Fruit fly (Drosophila melanogaster) whole organism, embryonic: Measurements from ENCODE around the gene CG13390.

Experiments
- ATbp ChIP-seq: fragments of 200-800 bp; sonication (Bioruptor generic); optimal IDR thresholded peaks from 2 replicates; lab custom pipeline; 2017; ENCODE audit warnings: missing biosample characterization, mild to moderate bottlenecking, missing genetic modification characterization, missing genetic modification reagents
- Awh ChIP-seq: fragments of 200-800 bp; sonication (Bioruptor generic); IDR thresholded peaks from 2 replicates; pipeline ENCODE4, ENCODE4 v1.3.6; 2022; ENCODE audit warnings: missing biosample characterization, missing genetic modification characterization
- CG11085 ChIP-seq: fragments of 200-800 bp; sonication (Bioruptor generic); IDR thresholded peaks from 2 replicates; pipeline ENCODE4 v1.3.6; 2022; ENCODE audit warnings: missing biosample characterization, missing genetic modification characterization
- CG12744 ChIP-seq: fragments of 200-800 bp; sonication (Bioruptor generic); optimal IDR thresholded peaks from 2 replicates; lab custom pipeline; 2016; ENCODE audit warnings: missing biosample characterization, missing genetic modification characterization
- CG1529 ChIP-seq: fragments of 200-800 bp; sonication (Bioruptor generic); optimal IDR thresholded peaks from 3 replicates; lab custom pipeline; 2018; ENCODE audit warnings: missing biosample characterization, missing genetic modification characterization
- CG15696 ChIP-seq: fragments of 200-800 bp; sonication (Bioruptor generic); optimal IDR thresholded peaks from 2 replicates; lab custom pipeline; 2019; ENCODE audit warnings: missing biosample characterization, mild to moderate bottlenecking, missing genetic modification characterization, moderate library complexity
- CG17359 ChIP-seq: fragments of 200-800 bp; sonication (Bioruptor generic); optimal IDR thresholded peaks from 3 replicates; lab custom pipeline; 2018; ENCODE audit warnings: missing biosample characterization, mild to moderate bottlenecking, missing genetic modification characterization, moderate library complexity
- CG17385 ChIP-seq: fragments of 200-800 bp; sonication (Bioruptor generic); optimal IDR thresholded peaks from 3 replicates; lab custom pipeline; 2018; ENCODE audit warnings: missing biosample characterization, mild to moderate bottlenecking, missing genetic modification characterization
- CG2678 ChIP-seq: fragments of 200-800 bp; sonication (Bioruptor generic); optimal IDR thresholded peaks from 3 replicates; lab custom pipeline; 2019; ENCODE audit warnings: missing biosample characterization, mild to moderate bottlenecking, missing genetic modification characterization, moderate library complexity
- CG2875 ChIP-seq: fragments of 200-800 bp; sonication (Bioruptor generic); optimal IDR thresholded peaks from 2 replicates; lab custom pipeline; 2017; ENCODE audit warnings: missing biosample characterization, mild to moderate bottlenecking, missing genetic modification characterization, missing genetic modification reagents
- CG31224 ChIP-seq: fragments of 200-800 bp; sonication (Bioruptor generic); IDR thresholded peaks from 2 replicates; pipeline ENCODE4 v1.3.6; 2022; ENCODE audit warnings: missing biosample characterization, missing genetic modification characterization
- CG32532 ChIP-seq: fragments of 200-800 bp; sonication (Bioruptor generic); IDR thresholded peaks from 2 replicates; pipeline ENCODE4 v1.3.6; 2022; ENCODE audit warnings: missing biosample characterization, missing genetic modification characterization
- CG34376 ChIP-seq: fragments of 200-800 bp; sonication (Bioruptor generic); optimal IDR thresholded peaks from 2 replicates; lab custom pipeline; 2018; ENCODE audit warnings: missing biosample characterization, mild to moderate bottlenecking, missing genetic modification characterization
- CG4328 ChIP-seq: fragments of 200-800 bp; sonication (Bioruptor generic); optimal IDR thresholded peaks from 3 replicates; lab custom pipeline; 2017; ENCODE audit warnings: missing biosample characterization, missing genetic modification reagents, missing genetic modification characterization
- CG6254 ChIP-seq: fragments of 200-800 bp; sonication (Bioruptor generic); optimal IDR thresholded peaks from 3 replicates; lab custom pipeline; 2017; ENCODE audit warnings: mild to moderate bottlenecking, missing biosample characterization, missing genetic modification reagents, missing genetic modification characterization
- CG6689 ChIP-seq: fragments of 200-800 bp; sonication (Bioruptor generic); IDR thresholded peaks from 2 replicates; pipeline ENCODE4 v1.3.6; 2022; ENCODE audit warnings: missing biosample characterization, missing genetic modification characterization
- CG8359 ChIP-seq: fragments of 200-800 bp; sonication (Bioruptor generic); optimal IDR thresholded peaks from 2 replicates; lab custom pipeline; 2017; ENCODE audit warnings: missing biosample characterization, mild to moderate bottlenecking, missing genetic modification characterization, borderline replicate concordance
- CG9437 ChIP-seq: fragments of 200-800 bp; sonication (Bioruptor generic); optimal IDR thresholded peaks from 2 replicates; lab custom pipeline; 2018; ENCODE audit warnings: missing biosample characterization, mild to moderate bottlenecking, missing genetic modification characterization
- CG9932 ChIP-seq: fragments of 200-800 bp; sonication (Bioruptor generic); IDR thresholded peaks from 2 replicates; pipeline ENCODE4 v1.3.6; 2022; ENCODE audit warnings: missing biosample characterization, missing genetic modification characterization
- CrebB ChIP-seq: fragments of 200-800 bp; sonication (Bioruptor generic); optimal IDR thresholded peaks from 3 replicates; lab custom pipeline; 2018; ENCODE audit warnings: missing biosample characterization, mild to moderate bottlenecking, missing genetic modification characterization
- Dad ChIP-seq: fragments of 200-800 bp; sonication (Bioruptor generic); optimal IDR thresholded peaks from 3 replicates; lab custom pipeline; 2016; ENCODE audit warnings: missing biosample characterization, missing genetic modification characterization
- Doc3 ChIP-seq: fragments of 200-800 bp; sonication (Bioruptor generic); IDR thresholded peaks from 3 replicates; pipeline ENCODE4 v1.3.6; 2022; ENCODE audit warnings: missing biosample characterization, missing genetic modification characterization; ENCODE audit not compliant: partially characterized antibody
- Drgx ChIP-seq: fragments of 200-800 bp; sonication (Bioruptor generic); IDR thresholded peaks from 2 replicates; pipeline ENCODE4 v1.3.6; 2022; ENCODE audit warnings: missing biosample characterization, missing genetic modification characterization
- E2f2 ChIP-seq: fragments of 200-800 bp; sonication (Bioruptor generic); IDR thresholded peaks from 2 replicates; pipeline ENCODE4 v1.3.6; 2022; ENCODE audit warnings: missing biosample characterization, missing genetic modification characterization
- Elba2 ChIP-seq: fragments of 200-800 bp; sonication (Bioruptor generic); optimal IDR thresholded peaks from 3 replicates; lab custom pipeline; 2016; ENCODE audit warnings: missing biosample characterization, missing genetic modification characterization
- H2.0 ChIP-seq: fragments of 200-800 bp; sonication (Bioruptor generic); IDR thresholded peaks from 2 replicates; pipeline ENCODE4 v1.3.6; 2022; ENCODE audit warnings: missing biosample characterization, missing genetic modification characterization
- Hmr ChIP-seq: fragments of 200-800 bp; sonication (Bioruptor generic); optimal IDR thresholded peaks from 3 replicates; lab custom pipeline; 2017; ENCODE audit warnings: mild to moderate bottlenecking, missing biosample characterization, missing genetic modification reagents, missing genetic modification characterization
- Max ChIP-seq: fragments of 200-800 bp; sonication (Bioruptor generic); optimal IDR thresholded peaks from 2 replicates; lab custom pipeline; 2016; ENCODE audit warnings: missing biosample characterization, mild to moderate bottlenecking, missing genetic modification characterization
- NK7.1 ChIP-seq: fragments of 200-800 bp; sonication (Bioruptor generic); optimal IDR thresholded peaks from 3 replicates; lab custom pipeline; 2016; ENCODE audit warnings: missing biosample characterization, missing genetic modification characterization
- NfI ChIP-seq: fragments of 200-800 bp; sonication (Bioruptor generic); optimal IDR thresholded peaks from 3 replicates; lab custom pipeline; 2018; ENCODE audit warnings: missing biosample characterization, mild to moderate bottlenecking, missing genetic modification characterization, moderate library complexity
- ara ChIP-seq: fragments of 200-800 bp; sonication (Bioruptor generic); IDR thresholded peaks from 2 replicates; pipeline ENCODE4 v1.3.6; 2022; ENCODE audit warnings: missing biosample characterization, missing genetic modification characterization
- ash1 ChIP-seq: fragments of 200-800 bp; sonication (Bioruptor generic); optimal IDR thresholded peaks from 2 replicates; lab custom pipeline; 2018; ENCODE audit warnings: missing biosample characterization, mild to moderate bottlenecking, missing genetic modification characterization
- crp ChIP-seq, 2 experiments: fragments of 200-800 bp; sonication (Bioruptor generic); optimal IDR thresholded peaks; 2 replicates in 1 of 2; 3 replicates in 1 of 2; lab custom pipeline; 2017; ENCODE audit warnings: missing biosample characterization in 2 of 2, missing genetic modification characterization in 2 of 2, mild to moderate bottlenecking in 1 of 2, moderate library complexity in 1 of 2
- dpn ChIP-seq, 2 experiments: fragments of 200-800 bp; sonication (Bioruptor generic); optimal IDR thresholded peaks; 3 replicates each; lab custom pipeline; 2016; ENCODE audit warnings: missing biosample characterization in 2 of 2, missing genetic modification characterization in 2 of 2
- exex ChIP-seq: fragments of 200-800 bp; sonication (Bioruptor generic); optimal IDR thresholded peaks from 4 replicates; lab custom pipeline; 2018; ENCODE audit warnings: missing biosample characterization, mild to moderate bottlenecking, missing genetic modification characterization, moderate library complexity
- ftz-f1 ChIP-seq: fragments of 200-800 bp; sonication (Bioruptor generic); optimal IDR thresholded peaks from 2 replicates; lab custom pipeline; 2016; ENCODE audit warnings: missing biosample characterization, missing genetic modification characterization
- fu2 ChIP-seq: fragments of 200-800 bp; sonication (Bioruptor generic); optimal IDR thresholded peaks from 2 replicates; lab custom pipeline; 2016; ENCODE audit warnings: missing biosample characterization, missing genetic modification characterization
- phol ChIP-seq: fragments of 200-800 bp; sonication (Bioruptor generic); optimal IDR thresholded peaks from 3 replicates; lab custom pipeline; 2018; ENCODE audit warnings: missing biosample characterization, mild to moderate bottlenecking, missing genetic modification characterization, moderate library complexity
- pzg ChIP-seq: fragments of 200-800 bp; sonication (Bioruptor generic); optimal IDR thresholded peaks from 3 replicates; lab custom pipeline; 2018; ENCODE audit warnings: missing biosample characterization, mild to moderate bottlenecking, missing genetic modification characterization, moderate library complexity
- rib ChIP-seq: fragments of 200-800 bp; sonication (Bioruptor generic); IDR thresholded peaks from 2 replicates; pipeline ENCODE4 v1.3.6; 2022; ENCODE audit warnings: missing biosample characterization, missing genetic modification characterization
- salm ChIP-seq: fragments of 200-800 bp; sonication (Bioruptor generic); optimal IDR thresholded peaks from 2 replicates; lab custom pipeline; 2018; ENCODE audit warnings: missing biosample characterization, mild to moderate bottlenecking, missing genetic modification characterization
- sr ChIP-seq: fragments of 200-800 bp; sonication (Bioruptor generic); IDR thresholded peaks from 3 replicates; pipeline ENCODE4 v1.3.6; 2022; ENCODE audit warnings: missing biosample characterization, missing genetic modification characterization
- ssp ChIP-seq: fragments of 200-800 bp; sonication (Bioruptor generic); IDR thresholded peaks from 2 replicates; pipeline ENCODE4 v1.3.6; 2022; ENCODE audit warnings: missing biosample characterization, missing genetic modification characterization
- tgo ChIP-seq: fragments of 200-800 bp; sonication (Bioruptor generic); IDR thresholded peaks from 3 replicates; pipeline ENCODE4 v1.3.6; 2022; ENCODE audit warnings: missing biosample characterization, missing genetic modification characterization
- tna ChIP-seq: fragments of 200-800 bp; sonication (Bioruptor generic); IDR thresholded peaks from 2 replicates; pipeline ENCODE4 v1.3.6; 2022; ENCODE audit warnings: missing biosample characterization, missing genetic modification characterization; ENCODE audit not compliant: partially characterized antibody
- trh ChIP-seq: fragments of 200-800 bp; sonication (Bioruptor generic); optimal IDR thresholded peaks from 2 replicates; lab custom pipeline; 2016; ENCODE audit warnings: missing biosample characterization, missing genetic modification characterization
- usp ChIP-seq: fragments of >200 bp; optimal IDR thresholded peaks from 2 replicates; lab custom pipeline; 2017; ENCODE audit warnings: missing biosample characterization, missing genetic modification characterization
- vvl ChIP-seq: fragments of 200-800 bp; sonication (Bioruptor generic); IDR thresholded peaks from 2 replicates; pipeline ENCODE4 v1.3.6; 2022; ENCODE audit warnings: missing biosample characterization, missing genetic modification characterization
- yki ChIP-seq: fragments of >200 bp; optimal IDR thresholded peaks from 3 replicates; lab custom pipeline; 2018

The CG13390 gene

dm6 chr2L:8414887-8415883, 38.6 kb upstream of the CG13390 start, which contains the start of the genes CG13398 and Akap200 (continued):
- TF ChIP-seq CG8359 (GFP tag; lab: Kevin White, UChicago) (no peak), CG15696 (tag; lab: Kevin White, UChicago) (peak; percentile 31), E2f2 (peak; percentile 45), CG17385 (GFP tag; lab: Kevin White, UChicago) (peak; percentile 23), crp (GFP tag; optimal IDR thresholded peaks at IDR 0.05; lab: Kevin White, UChicago) (no peak), tna (no peak), vvl (GFP tag; lab: Robert Waterston, UW) (no peak; the same call in none of the 2 replicates), pzg (GFP tag; lab: Kevin White, UChicago) (peak; percentile 49), H2.0 (no peak), Doc3 (GFP tag; lab: Robert Waterston, UW) (no peak), CG12744 (no peak), ATbp (no peak), CG11085 (GFP tag; lab: Robert Waterston, UW) (no peak), usp (GFP tag; lab: Kevin White, UChicago) (no peak), Awh (no peak), CG4328 (GFP tag; lab: Kevin White, UChicago) (no peak), CG9932 (peak; percentile 55), CrebB (tag; lab: Kevin White, UChicago) (no peak), CG1529 (GFP tag; lab: Kevin White, UChicago) (no peak), CG2875 (no peak), CG31224 (GFP tag; lab: Robert Waterston, UW) (0 out of 2 replicates have a peak, but pooled peaks have one; percentile 28), yki (no peak), rib (GFP tag; lab: Robert Waterston, UW) (no peak), trh (no peak), sr (GFP tag; lab: Robert Waterston, UW) (no peak), Elba2 (GFP tag; lab: Kevin White, UChicago) (no peak), Max (no peak), CG2678 (tag; lab: Kevin White, UChicago) (no peak), fu2 (GFP tag; lab: Kevin White, UChicago) (no peak), CG32532 (GFP tag; lab: Robert Waterston, UW) (no peak), ftz-f1 (GFP tag; lab: Kevin White, UChicago) (no peak), dpn (GFP tag; optimal IDR thresholded peaks at IDR 0.05; lab: Kevin White, UChicago) (peak in 1 of 2 experiments; percentile 9), Dad (GFP tag; lab: Kevin White, UChicago) (no peak), CG6689 (0 out of 2 replicates have a peak, but pooled peaks have one; percentile 35), CG17359 (no peak), NfI (GFP tag; lab: Kevin White, UChicago) (no peak), phol (tag; lab: Kevin White, UChicago) (peak; percentile 94), CG34376 (no peak), exex (tag; lab: Kevin White, UChicago) (no peak), ara (no peak), NK7.1 (GFP tag; lab: Kevin White, UChicago) (no peak), CG9437 (GFP tag; lab: Kevin White, UChicago) (peak; percentile 57), CG6254 (GFP tag; lab: Kevin White, UChicago) (no peak), ash1 (GFP tag; lab: Kevin White, UChicago) (no peak), Hmr (GFP tag; lab: Kevin White, UChicago) (peak; percentile 3), tgo (no peak), salm (tag; lab: Kevin White, UChicago) (no peak), ssp (peak; percentile 36; the same call in 1 of the 2 replicates), Drgx (GFP tag; lab: Robert Waterston, UW) (no peak; the same call in 1 of the 2 replicates)
